Fruit fly (Drosophila melanogaster) whole organism, embryonic: Measurements from ENCODE around the gene pygo.

Experiments
- Abd-B ChIP-seq: fragments of 200-800 bp; sonication (Bioruptor generic); optimal IDR thresholded peaks from 2 replicates; lab custom pipeline; 2018; ENCODE audit warnings: missing biosample characterization, mild to moderate bottlenecking, missing genetic modification characterization, moderate library complexity
- Atf3 ChIP-seq: fragments of 200-800 bp; sonication (Bioruptor generic); optimal IDR thresholded peaks from 3 replicates; lab custom pipeline; 2016; ENCODE audit warnings: missing biosample characterization, missing genetic modification characterization
- Atf6 ChIP-seq: fragments of 200-800 bp; sonication (Bioruptor generic); IDR thresholded peaks from 2 replicates; pipeline ENCODE4 v1.3.6; 2022; ENCODE audit warnings: missing biosample characterization, missing genetic modification characterization
- BtbVII ChIP-seq: fragments of 200-800 bp; sonication (Bioruptor generic); optimal IDR thresholded peaks from 3 replicates; lab custom pipeline; 2017; ENCODE audit warnings: missing biosample characterization, mild to moderate bottlenecking, missing genetic modification characterization
- CG10543 ChIP-seq: fragments of 200-800 bp; sonication (Bioruptor generic); optimal IDR thresholded peaks from 3 replicates; lab custom pipeline; 2017; ENCODE audit warnings: missing biosample characterization, mild to moderate bottlenecking, missing genetic modification characterization, moderate library complexity
- CG11560 ChIP-seq: fragments of 200-800 bp; sonication (Bioruptor generic); IDR thresholded peaks from 3 replicates; pipeline ENCODE4 v1.3.6; 2022; ENCODE audit warnings: missing biosample characterization, missing genetic modification characterization
- CG14014 ChIP-seq: fragments of 200-800 bp; sonication (Bioruptor generic); IDR thresholded peaks from 2 replicates; pipeline ENCODE4 v1.3.6; 2022; ENCODE audit warnings: missing biosample characterization, missing genetic modification characterization
- CG16815 ChIP-seq: fragments of 200-800 bp; sonication (Bioruptor generic); optimal IDR thresholded peaks from 3 replicates; lab custom pipeline; 2017; ENCODE audit warnings: missing biosample characterization, mild to moderate bottlenecking, missing genetic modification characterization
- CG17385 ChIP-seq: fragments of 200-800 bp; sonication (Bioruptor generic); optimal IDR thresholded peaks from 3 replicates; lab custom pipeline; 2018; ENCODE audit warnings: missing biosample characterization, mild to moderate bottlenecking, missing genetic modification characterization
- CG17568 ChIP-seq: fragments of 200-800 bp; sonication (Bioruptor generic); optimal IDR thresholded peaks from 2 replicates; lab custom pipeline; 2018; ENCODE audit warnings: missing biosample characterization, mild to moderate bottlenecking, missing genetic modification characterization, moderate library complexity
- CG2199 ChIP-seq: fragments of 200-800 bp; sonication (Bioruptor generic); IDR thresholded peaks from 3 replicates; pipeline ENCODE4 v1.3.6; 2022; ENCODE audit warnings: missing biosample characterization, missing genetic modification characterization
- CG3281 ChIP-seq: fragments of 200-800 bp; sonication (Bioruptor generic); optimal IDR thresholded peaks from 3 replicates; lab custom pipeline; 2017; ENCODE audit warnings: missing biosample characterization, mild to moderate bottlenecking, missing genetic modification characterization
- CG33213 ChIP-seq: fragments of 200-800 bp; sonication (Bioruptor generic); optimal IDR thresholded peaks from 3 replicates; lab custom pipeline; 2016; ENCODE audit warnings: missing biosample characterization, missing genetic modification characterization
- CG34376 ChIP-seq: fragments of 200-800 bp; sonication (Bioruptor generic); optimal IDR thresholded peaks from 2 replicates; lab custom pipeline; 2018; ENCODE audit warnings: missing biosample characterization, mild to moderate bottlenecking, missing genetic modification characterization
- CG4282 ChIP-seq: fragments of 200-800 bp; sonication (Bioruptor generic); optimal IDR thresholded peaks from 2 replicates; lab custom pipeline; 2016; ENCODE audit warnings: missing biosample characterization, missing genetic modification characterization
- CG4854 ChIP-seq: fragments of 200-800 bp; sonication (Bioruptor generic); optimal IDR thresholded peaks from 2 replicates; lab custom pipeline; 2016; ENCODE audit warnings: missing biosample characterization, missing genetic modification characterization, inconsistent platforms
- CG5180 ChIP-seq: fragments of 200-800 bp; sonication (Bioruptor generic); optimal IDR thresholded peaks from 3 replicates; lab custom pipeline; 2017; ENCODE audit warnings: missing biosample characterization, missing genetic modification characterization, mild to moderate bottlenecking, moderate library complexity, missing genetic modification reagents
- CG7271 ChIP-seq: fragments of 200-800 bp; sonication (Bioruptor generic); optimal IDR thresholded peaks from 2 replicates; lab custom pipeline; 2018; ENCODE audit warnings: missing biosample characterization, mild to moderate bottlenecking, missing genetic modification characterization, moderate library complexity
- CG7928 ChIP-seq: fragments of 200-800 bp; sonication (Bioruptor generic); optimal IDR thresholded peaks from 2 replicates; lab custom pipeline; 2017; ENCODE audit warnings: missing biosample characterization, mild to moderate bottlenecking, missing genetic modification characterization
- CG9876 ChIP-seq: fragments of 200-800 bp; sonication (Bioruptor generic); optimal IDR thresholded peaks from 2 replicates; lab custom pipeline; 2016; ENCODE audit warnings: missing biosample characterization, missing genetic modification characterization
- CoRest ChIP-seq: fragments of 200-800 bp; sonication (Bioruptor generic); optimal IDR thresholded peaks from 3 replicates; lab custom pipeline; 2018; ENCODE audit warnings: missing biosample characterization, mild to moderate bottlenecking, missing genetic modification characterization, moderate library complexity
- CrebB ChIP-seq: fragments of 200-800 bp; sonication (Bioruptor generic); optimal IDR thresholded peaks from 3 replicates; lab custom pipeline; 2018; ENCODE audit warnings: missing biosample characterization, mild to moderate bottlenecking, missing genetic modification characterization
- Dfd ChIP-seq, 2 experiments: fragments of >200 bp; optimal IDR thresholded peaks; 2 replicates each; lab custom pipeline; 2017; ENCODE audit warnings: missing biosample characterization in 2 of 2, missing genetic modification characterization in 2 of 2
- Ets97D ChIP-seq: fragments of 200-800 bp; sonication (Bioruptor generic); optimal IDR thresholded peaks from 3 replicates; lab custom pipeline; 2016; ENCODE audit warnings: missing biosample characterization, missing genetic modification characterization
- GATAe ChIP-seq: fragments of 200-800 bp; sonication (Bioruptor generic); conservative IDR thresholded peaks from 2 replicates; pipeline ENCODE4 v1.3.6; 2022; ENCODE audit warnings: missing biosample characterization, missing genetic modification characterization
- MTF-1 ChIP-seq: fragments of 200-800 bp; sonication (Bioruptor generic); optimal IDR thresholded peaks from 2 replicates; lab custom pipeline; 2018; ENCODE audit warnings: missing biosample characterization, mild to moderate bottlenecking, missing genetic modification characterization, borderline replicate concordance
- NK7.1 ChIP-seq: fragments of 200-800 bp; sonication (Bioruptor generic); optimal IDR thresholded peaks from 3 replicates; lab custom pipeline; 2016; ENCODE audit warnings: missing biosample characterization, missing genetic modification characterization
- NfI ChIP-seq: fragments of 200-800 bp; sonication (Bioruptor generic); optimal IDR thresholded peaks from 3 replicates; lab custom pipeline; 2018; ENCODE audit warnings: missing biosample characterization, mild to moderate bottlenecking, missing genetic modification characterization, moderate library complexity
- Pdp1 ChIP-seq, 2 experiments: fragments of 200-800 bp; sonication (Bioruptor generic); optimal IDR thresholded peaks; 3 replicates each; lab custom pipeline; 2016; ENCODE audit warnings: missing biosample characterization in 2 of 2, missing genetic modification characterization in 2 of 2, mild to moderate bottlenecking in 1 of 2, moderate library complexity in 1 of 2
- Sox102F ChIP-seq: fragments of 200-800 bp; sonication (Bioruptor generic); optimal IDR thresholded peaks from 2 replicates; lab custom pipeline; 2018; ENCODE audit warnings: missing biosample characterization, mild to moderate bottlenecking, missing genetic modification characterization, moderate library complexity
- Sry-β ChIP-seq: fragments of 200-800 bp; sonication (Bioruptor generic); optimal IDR thresholded peaks from 2 replicates; lab custom pipeline; 2018; ENCODE audit warnings: missing biosample characterization, mild to moderate bottlenecking, missing genetic modification characterization, moderate library complexity
- abd-A ChIP-seq: fragments of 200-800 bp; sonication (Bioruptor generic); optimal IDR thresholded peaks from 3 replicates; lab custom pipeline; 2019; ENCODE audit warnings: missing biosample characterization, mild to moderate bottlenecking, missing genetic modification characterization, moderate library complexity
- bbx ChIP-seq: fragments of 200-800 bp; sonication (Bioruptor generic); IDR thresholded peaks from 2 replicates; pipeline ENCODE4 v1.3.6; 2022; ENCODE audit warnings: missing biosample characterization, missing genetic modification characterization; ENCODE audit not compliant: partially characterized antibody
- bigmax ChIP-seq: fragments of 200-800 bp; sonication (Bioruptor generic); optimal IDR thresholded peaks from 2 replicates; lab custom pipeline; 2018; ENCODE audit warnings: missing biosample characterization, mild to moderate bottlenecking, missing genetic modification characterization
- chm ChIP-seq: fragments of 200-800 bp; sonication (Bioruptor generic); IDR thresholded peaks from 2 replicates; pipeline ENCODE4 v1.3.6; 2022; ENCODE audit warnings: missing biosample characterization, missing genetic modification characterization
- danr ChIP-seq: fragments of 200-800 bp; sonication (Bioruptor generic); IDR thresholded peaks from 2 replicates; pipeline ENCODE4 v1.3.6; 2022; ENCODE audit warnings: missing biosample characterization, missing genetic modification characterization
- dati ChIP-seq: fragments of 200-800 bp; sonication (Bioruptor generic); IDR thresholded peaks from 2 replicates; pipeline ENCODE4 v1.3.6; 2022; ENCODE audit warnings: missing biosample characterization, missing genetic modification characterization
- ems ChIP-seq: fragments of 200-800 bp; sonication (Bioruptor generic); optimal IDR thresholded peaks from 3 replicates; lab custom pipeline; 2016; ENCODE audit warnings: missing biosample characterization, missing genetic modification characterization
- gfzf ChIP-seq: fragments of 200-800 bp; sonication (Bioruptor generic); optimal IDR thresholded peaks from 2 replicates; lab custom pipeline; 2016; ENCODE audit warnings: missing biosample characterization, mild to moderate bottlenecking, missing genetic modification characterization, moderate library complexity
- gro ChIP-seq: fragments of 200-800 bp; sonication (Bioruptor generic); optimal IDR thresholded peaks from 2 replicates; lab custom pipeline; 2016; ENCODE audit warnings: missing biosample characterization, missing genetic modification characterization
- ham ChIP-seq: fragments of 200-800 bp; sonication (Bioruptor generic); IDR thresholded peaks from 2 replicates; pipeline ENCODE4 v1.3.6; 2022; ENCODE audit warnings: missing biosample characterization, missing genetic modification characterization
- kah ChIP-seq: fragments of 200-800 bp; sonication (Bioruptor generic); optimal IDR thresholded peaks from 2 replicates; lab custom pipeline; 2018; ENCODE audit warnings: missing biosample characterization, mild to moderate bottlenecking, missing genetic modification characterization
- lola ChIP-seq, 3 experiments: fragments of >200 bp in 2 of 3; fragments of 200-800 bp in 1 of 3; sonication (Bioruptor generic) in 1 of 3; optimal IDR thresholded peaks; 2 replicates each; lab custom pipeline; 2017 to 2019; ENCODE audit warnings: missing biosample characterization in 3 of 3, missing genetic modification characterization in 3 of 3, mild to moderate bottlenecking in 1 of 3, moderate library complexity in 1 of 3
- onecut ChIP-seq: fragments of 200-800 bp; sonication (Bioruptor generic); IDR thresholded peaks from 2 replicates; pipeline ENCODE4 v1.3.6; 2022; ENCODE audit warnings: missing biosample characterization, missing genetic modification characterization
- salm ChIP-seq: fragments of 200-800 bp; sonication (Bioruptor generic); optimal IDR thresholded peaks from 2 replicates; lab custom pipeline; 2018; ENCODE audit warnings: missing biosample characterization, mild to moderate bottlenecking, missing genetic modification characterization
- so ChIP-seq: fragments of 200-800 bp; sonication (Bioruptor generic); IDR thresholded peaks from 3 replicates; pipeline ENCODE4 v1.3.6; 2022; ENCODE audit warnings: missing biosample characterization, missing genetic modification characterization
- trh ChIP-seq: fragments of 200-800 bp; sonication (Bioruptor generic); optimal IDR thresholded peaks from 2 replicates; lab custom pipeline; 2016; ENCODE audit warnings: missing biosample characterization, missing genetic modification characterization
- unpg ChIP-seq: fragments of 200-800 bp; sonication (Bioruptor generic); optimal IDR thresholded peaks from 3 replicates; lab custom pipeline; 2018; ENCODE audit warnings: missing biosample characterization, mild to moderate bottlenecking, missing genetic modification characterization, moderate library complexity
- zen2 ChIP-seq: fragments of 200-800 bp; sonication (Bioruptor generic); IDR thresholded peaks from 3 replicates; pipeline ENCODE4 v1.3.6; 2022; ENCODE audit warnings: missing biosample characterization, missing genetic modification characterization; ENCODE audit not compliant: partially characterized antibody
- zfh1 ChIP-seq: fragments of 200-800 bp; sonication (Bioruptor generic); IDR thresholded peaks from 3 replicates; pipeline ENCODE4 v1.3.6; 2022; ENCODE audit warnings: missing biosample characterization, missing genetic modification characterization

The pygo gene

dm6 chr3R:31588374-31588773 is 7.9 kb upstream of the pygo start, which contains the start of gene CG1635 (continued):
- TF ChIP-seq gfzf (GFP tag; lab: Kevin White, UChicago) (peak; percentile 7), CoRest (tag; lab: Kevin White, UChicago) (peak; percentile 100), CG5180 (GFP tag; lab: Kevin White, UChicago) (peak; percentile 93), CG7271 (peak; percentile 100), kah (peak; percentile 99), chm (GFP tag; lab: Robert Waterston, UW) (peak; percentile 99), CG17568 (peak; percentile 99), CG14014 (GFP tag; lab: Robert Waterston, UW) (peak; percentile 100), danr (GFP tag; lab: Robert Waterston, UW) (peak; percentile 99), Sox102F (peak; percentile 100), CG3281 (GFP tag; lab: Kevin White, UChicago) (peak; percentile 100), CG11560 (tag; lab: Robert Waterston, UW) (peak; percentile 92), onecut (GFP tag; lab: Robert Waterston, UW) (peak; percentile 97), ham (GFP tag; lab: Robert Waterston, UW) (peak; percentile 98), BtbVII (GFP tag; lab: Kevin White, UChicago) (peak; percentile 100), CG16815 (GFP tag; lab: Kevin White, UChicago) (peak; percentile 98), Sry-β (GFP tag; lab: Kevin White, UChicago) (peak; percentile 77), Atf6 (peak; percentile 100), NfI (GFP tag; lab: Kevin White, UChicago) (peak; percentile 100), bbx (peak; percentile 49), unpg (peak; percentile 100), CG17385 (peak; percentile 100), NK7.1 (GFP tag; lab: Kevin White, UChicago) (peak; percentile 98), CrebB (tag; lab: Kevin White, UChicago) (peak; percentile 99), abd-A (no peak), Ets97D (GFP tag; lab: Kevin White, UChicago) (peak; percentile 69), bigmax (GFP tag; lab: Kevin White, UChicago) (peak; percentile 88), CG9876 (GFP tag; lab: Kevin White, UChicago) (peak; percentile 88), CG2199 (GFP tag; lab: Robert Waterston, UW) (peak; percentile 99), CG4282 (GFP tag; lab: Kevin White, UChicago) (peak; percentile 95), salm (tag; lab: Kevin White, UChicago) (peak; percentile 100), so (GFP tag; lab: Robert Waterston, UW) (peak; percentile 100), MTF-1 (GFP tag; lab: Kevin White, UChicago) (peak; percentile 99), zen2 (GFP tag; lab: Robert Waterston, UW) (no peak), lola (GFP tag; optimal IDR thresholded peaks at IDR 0.05; lab: Kevin White, UChicago) (peak in 1 of 3 experiments; percentile 99), CG7928 (GFP tag; lab: Kevin White, UChicago) (peak; percentile 86), trh (GFP tag; lab: Kevin White, UChicago) (peak; percentile 96), CG10543 (peak; percentile 99), zfh1 (peak; percentile 99), Abd-B (GFP tag; lab: Kevin White, UChicago) (peak; percentile 88), CG33213 (GFP tag; lab: Kevin White, UChicago) (peak; percentile 93), gro (GFP tag; lab: Kevin White, UChicago) (peak; percentile 99), Dfd (GFP tag; optimal IDR thresholded peaks at IDR 0.05; lab: Kevin White, UChicago) (no peak), dati (GFP tag; lab: Robert Waterston, UW) (peak; percentile 97), ems (GFP tag; lab: Kevin White, UChicago) (peak; percentile 94), CG34376 (GFP tag; lab: Kevin White, UChicago) (peak; percentile 100), Atf3 (GFP tag; lab: Kevin White, UChicago) (peak; percentile 99), Pdp1 (GFP tag; optimal IDR thresholded peaks at IDR 0.05; lab: Kevin White, UChicago) (peak; percentile 91 to 95), GATAe (GFP tag; lab: Robert Waterston, UW) (peak; percentile 98), CG4854 (GFP tag; lab: Kevin White, UChicago) (peak; percentile 97)
